Fruit fly (Drosophila melanogaster) whole organism, embryonic: ENCODE data around the gene CG10996.

Source experiments
- ATbp ChIP-seq: fragments of 200-800 bp; sonication (Bioruptor generic); optimal IDR thresholded peaks from 2 replicates; lab custom pipeline; 2017; ENCODE audit warnings: missing biosample characterization, mild to moderate bottlenecking, missing genetic modification characterization, missing genetic modification reagents
- Bgb ChIP-seq: fragments of 200-800 bp; sonication (Bioruptor generic); IDR thresholded peaks from 2 replicates; pipeline ENCODE4 v1.3.6; 2022; ENCODE audit warnings: missing biosample characterization, missing genetic modification characterization; ENCODE audit not compliant: partially characterized antibody
- Blimp-1 ChIP-seq: fragments of 200-800 bp; sonication (Bioruptor generic); optimal IDR thresholded peaks from 3 replicates; lab custom pipeline; 2018; ENCODE audit warnings: missing biosample characterization, missing genetic modification characterization, mild to moderate bottlenecking, moderate library complexity, missing genetic modification reagents
- CG10147 ChIP-seq: fragments of 200-800 bp; sonication (Bioruptor generic); optimal IDR thresholded peaks from 2 replicates; lab custom pipeline; 2019; ENCODE audit warnings: missing biosample characterization, mild to moderate bottlenecking, missing genetic modification characterization, moderate library complexity
- CG10267 ChIP-seq: fragments of 200-800 bp; sonication (Bioruptor generic); optimal IDR thresholded peaks from 2 replicates; lab custom pipeline; 2018; ENCODE audit warnings: missing biosample characterization, mild to moderate bottlenecking, missing genetic modification characterization, moderate library complexity
- CG11093 ChIP-seq: fragments of 200-800 bp; sonication (Bioruptor generic); IDR thresholded peaks from 3 replicates; pipeline ENCODE4 v1.3.6; 2022; ENCODE audit warnings: missing biosample characterization, missing genetic modification characterization
- CG1233 ChIP-seq: fragments of 200-800 bp; sonication (Bioruptor generic); optimal IDR thresholded peaks from 4 replicates; lab custom pipeline; 2018; ENCODE audit warnings: missing biosample characterization, mild to moderate bottlenecking, missing genetic modification characterization
- CG12659 ChIP-seq: fragments of 200-800 bp; sonication (Bioruptor generic); optimal IDR thresholded peaks from 3 replicates; lab custom pipeline; 2017; ENCODE audit warnings: mild to moderate bottlenecking, missing biosample characterization, missing genetic modification reagents, missing genetic modification characterization
- CG12744 ChIP-seq: fragments of 200-800 bp; sonication (Bioruptor generic); optimal IDR thresholded peaks from 2 replicates; lab custom pipeline; 2016; ENCODE audit warnings: missing biosample characterization, missing genetic modification characterization
- CG13287 ChIP-seq: fragments of 200-800 bp; sonication (Bioruptor generic); IDR thresholded peaks from 2 replicates; pipeline ENCODE4 v1.3.6; 2022; ENCODE audit warnings: missing biosample characterization, missing genetic modification characterization; ENCODE audit not compliant: partially characterized antibody
- CG13424 ChIP-seq: fragments of 200-800 bp; sonication (Bioruptor generic); optimal IDR thresholded peaks from 2 replicates; lab custom pipeline; 2019; ENCODE audit warnings: missing biosample characterization, mild to moderate bottlenecking, missing genetic modification characterization, moderate library complexity
- CG1602 ChIP-seq: fragments of 200-800 bp; sonication (Bioruptor generic); optimal IDR thresholded peaks from 3 replicates; lab custom pipeline; 2016; ENCODE audit warnings: missing biosample characterization, missing genetic modification characterization
- CG1647 ChIP-seq: fragments of 200-800 bp; sonication (Bioruptor generic); optimal IDR thresholded peaks from 3 replicates; lab custom pipeline; 2016; ENCODE audit warnings: missing biosample characterization, missing genetic modification characterization
- CG17186 ChIP-seq: fragments of 200-800 bp; sonication (Bioruptor generic); optimal IDR thresholded peaks from 3 replicates; lab custom pipeline; 2017; ENCODE audit warnings: missing biosample characterization, missing genetic modification reagents, missing genetic modification characterization
- CG17359 ChIP-seq: fragments of 200-800 bp; sonication (Bioruptor generic); optimal IDR thresholded peaks from 3 replicates; lab custom pipeline; 2018; ENCODE audit warnings: missing biosample characterization, mild to moderate bottlenecking, missing genetic modification characterization, moderate library complexity
- CG17385 ChIP-seq: fragments of 200-800 bp; sonication (Bioruptor generic); optimal IDR thresholded peaks from 3 replicates; lab custom pipeline; 2018; ENCODE audit warnings: missing biosample characterization, mild to moderate bottlenecking, missing genetic modification characterization
- CG18262 ChIP-seq: fragments of 200-800 bp; optimal IDR thresholded peaks from 3 replicates; lab custom pipeline; 2019; ENCODE audit warnings: missing biosample characterization, mild to moderate bottlenecking, missing genetic modification characterization, moderate library complexity
- CG2678 ChIP-seq: fragments of 200-800 bp; sonication (Bioruptor generic); optimal IDR thresholded peaks from 3 replicates; lab custom pipeline; 2019; ENCODE audit warnings: missing biosample characterization, mild to moderate bottlenecking, missing genetic modification characterization, moderate library complexity
- CG2889 ChIP-seq: fragments of 200-800 bp; sonication (Bioruptor generic); IDR thresholded peaks from 3 replicates; pipeline ENCODE4 v1.3.6; 2022; ENCODE audit warnings: missing biosample characterization, missing genetic modification characterization
- CG32772 ChIP-seq: fragments of 200-800 bp; sonication (Bioruptor generic); IDR thresholded peaks from 2 replicates; pipeline ENCODE4 v1.3.6; 2022; ENCODE audit warnings: missing biosample characterization, missing genetic modification characterization
- CG5180 ChIP-seq: fragments of 200-800 bp; sonication (Bioruptor generic); optimal IDR thresholded peaks from 3 replicates; lab custom pipeline; 2017; ENCODE audit warnings: missing biosample characterization, missing genetic modification characterization, mild to moderate bottlenecking, moderate library complexity, missing genetic modification reagents
- CG5245 ChIP-seq: fragments of 200-800 bp; sonication (Bioruptor generic); optimal IDR thresholded peaks from 3 replicates; lab custom pipeline; 2016; ENCODE audit warnings: missing biosample characterization, missing genetic modification characterization
- CG6683 ChIP-seq: fragments of 200-800 bp; sonication (Bioruptor generic); optimal IDR thresholded peaks from 2 replicates; lab custom pipeline; 2017; ENCODE audit warnings: missing biosample characterization, mild to moderate bottlenecking, missing genetic modification characterization, missing genetic modification reagents
- CG9727 ChIP-seq: fragments of 200-800 bp; sonication (Bioruptor generic); optimal IDR thresholded peaks from 3 replicates; lab custom pipeline; 2017; ENCODE audit warnings: missing biosample characterization, mild to moderate bottlenecking, missing genetic modification characterization
- CG9876 ChIP-seq: fragments of 200-800 bp; sonication (Bioruptor generic); optimal IDR thresholded peaks from 2 replicates; lab custom pipeline; 2016; ENCODE audit warnings: missing biosample characterization, missing genetic modification characterization
- CTCF ChIP-seq: fragments of 200-800 bp; sonication (Bioruptor generic); optimal IDR thresholded peaks from 2 replicates; lab custom pipeline; 2017; ENCODE audit warnings: missing biosample characterization, mild to moderate bottlenecking, missing genetic modification characterization, moderate library complexity
- Dref ChIP-seq: fragments of 200-800 bp; sonication (Bioruptor generic); IDR thresholded peaks from 2 replicates; pipeline ENCODE4 v1.3.6; 2022; ENCODE audit warnings: missing biosample characterization, missing genetic modification characterization
- E2f2 ChIP-seq: fragments of 200-800 bp; sonication (Bioruptor generic); IDR thresholded peaks from 2 replicates; pipeline ENCODE4 v1.3.6; 2022; ENCODE audit warnings: missing biosample characterization, missing genetic modification characterization
- Eip74EF ChIP-seq, 2 experiments: fragments of 200-800 bp in 1 of 2; fragments of >200 bp in 1 of 2; sonication (Bioruptor generic) in 1 of 2; optimal IDR thresholded peaks; 2 replicates each; lab custom pipeline; 2017 to 2019; ENCODE audit warnings: missing biosample characterization in 2 of 2, missing genetic modification characterization in 2 of 2, mild to moderate bottlenecking in 1 of 2, moderate library complexity in 1 of 2
- Elba2 ChIP-seq: fragments of 200-800 bp; sonication (Bioruptor generic); optimal IDR thresholded peaks from 3 replicates; lab custom pipeline; 2016; ENCODE audit warnings: missing biosample characterization, missing genetic modification characterization
- Gug ChIP-seq: fragments of 200-800 bp; sonication (Bioruptor generic); IDR thresholded peaks from 4 replicates; pipeline ENCODE4 v1.3.6; 2022; ENCODE audit warnings: missing biosample characterization, missing genetic modification characterization
- HLHmδ ChIP-seq: fragments of 200-800 bp; sonication (Bioruptor generic); optimal IDR thresholded peaks from 2 replicates; lab custom pipeline; 2018; ENCODE audit warnings: missing biosample characterization, mild to moderate bottlenecking, missing genetic modification characterization, moderate library complexity
- Jarid2 ChIP-seq: fragments of 200-800 bp; sonication (Bioruptor generic); optimal IDR thresholded peaks from 3 replicates; lab custom pipeline; 2017; ENCODE audit warnings: mild to moderate bottlenecking, missing biosample characterization, missing genetic modification reagents, missing genetic modification characterization
- Mrtf ChIP-seq: fragments of 200-800 bp; sonication (Bioruptor generic); IDR thresholded peaks from 3 replicates; pipeline ENCODE4 v1.3.6; 2022; ENCODE audit warnings: missing biosample characterization, missing genetic modification characterization
- Rx ChIP-seq: fragments of 200-800 bp; sonication (Bioruptor generic); IDR thresholded peaks from 2 replicates; pipeline ENCODE4 v1.3.6; 2022; ENCODE audit warnings: missing biosample characterization, missing genetic modification characterization
- ash1 ChIP-seq: fragments of 200-800 bp; sonication (Bioruptor generic); optimal IDR thresholded peaks from 2 replicates; lab custom pipeline; 2018; ENCODE audit warnings: missing biosample characterization, mild to moderate bottlenecking, missing genetic modification characterization
- cg ChIP-seq: fragments of 200-800 bp; sonication (Bioruptor generic); optimal IDR thresholded peaks from 3 replicates; lab custom pipeline; 2019; ENCODE audit warnings: missing biosample characterization, mild to moderate bottlenecking, missing genetic modification characterization, moderate library complexity
- danr ChIP-seq: fragments of 200-800 bp; sonication (Bioruptor generic); IDR thresholded peaks from 2 replicates; pipeline ENCODE4 v1.3.6; 2022; ENCODE audit warnings: missing biosample characterization, missing genetic modification characterization
- esg ChIP-seq: fragments of 200-800 bp; sonication (Bioruptor generic); conservative IDR thresholded peaks from 2 replicates; pipeline ENCODE4 v1.3.6; 2022; ENCODE audit warnings: missing biosample characterization, missing genetic modification characterization
- gem ChIP-seq: fragments of 200-800 bp; sonication (Bioruptor generic); optimal IDR thresholded peaks from 2 replicates; lab custom pipeline; 2019; ENCODE audit warnings: missing biosample characterization, mild to moderate bottlenecking, missing genetic modification characterization, moderate library complexity
- ind ChIP-seq: fragments of 200-800 bp; sonication (Bioruptor generic); optimal IDR thresholded peaks from 3 replicates; lab custom pipeline; 2016; ENCODE audit warnings: missing biosample characterization, missing genetic modification characterization
- ken ChIP-seq: fragments of 200-800 bp; sonication (Bioruptor generic); IDR thresholded peaks from 3 replicates; pipeline ENCODE4 v1.3.6; 2022; ENCODE audit warnings: missing biosample characterization, missing genetic modification characterization
- mld ChIP-seq: fragments of 200-800 bp; sonication (Bioruptor generic); IDR thresholded peaks from 3 replicates; pipeline ENCODE4 v1.3.6; 2022; ENCODE audit warnings: missing biosample characterization, missing genetic modification characterization; ENCODE audit not compliant: partially characterized antibody
- nau ChIP-seq: fragments of 200-800 bp; sonication (Bioruptor generic); optimal IDR thresholded peaks from 3 replicates; lab custom pipeline; 2017; ENCODE audit warnings: missing biosample characterization, mild to moderate bottlenecking, missing genetic modification characterization, missing genetic modification reagents
- nmo ChIP-seq: fragments of 200-800 bp; sonication (Bioruptor generic); optimal IDR thresholded peaks from 2 replicates; lab custom pipeline; 2018; ENCODE audit warnings: missing biosample characterization, mild to moderate bottlenecking, missing genetic modification characterization, moderate library complexity
- org-1 ChIP-seq: fragments of 200-800 bp; sonication (Bioruptor generic); optimal IDR thresholded peaks from 2 replicates; lab custom pipeline; 2017; ENCODE audit warnings: missing biosample characterization, missing genetic modification characterization
- peb ChIP-seq: fragments of 200-800 bp; sonication (Bioruptor generic); IDR thresholded peaks from 2 replicates; pipeline ENCODE4 v1.3.6; 2022; ENCODE audit warnings: missing biosample characterization, missing genetic modification characterization
- pnt ChIP-seq: fragments of 200-800 bp; sonication (Bioruptor generic); optimal IDR thresholded peaks from 3 replicates; lab custom pipeline; 2016; ENCODE audit warnings: missing biosample characterization, missing genetic modification characterization
- vnd ChIP-seq: fragments of 200-800 bp; sonication (Bioruptor generic); IDR thresholded peaks from 3 replicates; pipeline ENCODE4 v1.3.6; 2022; ENCODE audit warnings: missing biosample characterization, missing genetic modification characterization; ENCODE audit not compliant: partially characterized antibody
- wor ChIP-seq: fragments of 200-800 bp; sonication (Bioruptor generic); IDR thresholded peaks from 2 replicates; pipeline ENCODE4 v1.3.6; 2022; ENCODE audit warnings: missing biosample characterization, missing genetic modification characterization
- z ChIP-seq: fragments of 200-800 bp; sonication (Bioruptor generic); IDR thresholded peaks from 3 replicates; pipeline ENCODE4 v1.3.6; 2022; ENCODE audit warnings: missing biosample characterization, missing genetic modification characterization
- zfh2 ChIP-seq: fragments of 200-800 bp; sonication (Bioruptor generic); optimal IDR thresholded peaks from 2 replicates; lab custom pipeline; 2016; ENCODE audit warnings: missing biosample characterization, missing genetic modification characterization

Gene CG10996

DNA sequence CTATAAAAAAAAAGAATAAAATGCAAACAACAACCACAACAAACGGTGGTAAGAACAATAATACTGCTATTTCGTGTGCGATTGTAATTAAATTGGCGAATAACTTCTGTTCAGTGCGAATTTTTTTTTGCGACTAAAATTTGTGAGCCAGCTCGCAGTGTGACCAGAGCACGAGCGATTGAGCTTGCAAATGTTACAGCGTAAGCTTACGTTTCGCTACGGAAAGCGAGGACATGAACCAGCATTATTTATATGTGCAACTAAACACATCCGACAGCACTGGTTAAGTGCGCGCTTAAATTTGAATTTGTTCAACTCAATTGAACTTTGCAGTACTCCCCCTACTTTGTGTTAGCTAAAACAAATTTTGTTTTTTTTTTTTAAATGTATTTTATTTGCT is 48.3 kb upstream of the CG10996 start, which contains the start of gene AMPdeam (continued):
- TF ChIP-seq Mrtf (GFP tag; lab: Robert Waterston, UW), result no peak
- TF ChIP-seq CG1647 (GFP tag; lab: Kevin White, UChicago), result peak; percentile 9
- no peak for TF ChIP-seq wor (GFP tag; lab: Robert Waterston, UW)
- TF ChIP-seq Jarid2 (GFP tag; lab: Kevin White, UChicago), result peak; percentile 44
- no peak for TF ChIP-seq gem (tag; lab: Kevin White, UChicago)
- TF ChIP-seq ash1, result no peak
- no peak for TF ChIP-seq CG9876 (GFP tag; lab: Kevin White, UChicago)
- TF ChIP-seq CG1233 (GFP tag; lab: Kevin White, UChicago), result no peak
- TF ChIP-seq CG10267 (tag; lab: Kevin White, UChicago), result peak; percentile 85
- no peak for TF ChIP-seq CG2678
- TF ChIP-seq Eip74EF (GFP tag; optimal IDR thresholded peaks at IDR 0.05; lab: Kevin White, UChicago), result no peak
- no peak for TF ChIP-seq nmo (GFP tag; lab: Kevin White, UChicago)
- TF ChIP-seq CTCF (GFP tag; lab: Kevin White, UChicago), result no peak
- no peak for TF ChIP-seq Gug (GFP tag; lab: Robert Waterston, UW)
- peak; percentile 53 for TF ChIP-seq CG12659 (GFP tag; lab: Kevin White, UChicago)
- TF ChIP-seq CG17186 (GFP tag; lab: Kevin White, UChicago), result no peak
- TF ChIP-seq CG13287 (GFP tag; lab: Robert Waterston, UW), result peak; percentile 70
- no peak for TF ChIP-seq nau (GFP tag; lab: Kevin White, UChicago)
- no peak for TF ChIP-seq CG13424 (tag; lab: Kevin White, UChicago)
- TF ChIP-seq peb (GFP tag; lab: Robert Waterston, UW), result no peak
- no peak for TF ChIP-seq org-1 (GFP tag; lab: Kevin White, UChicago)
- TF ChIP-seq ken, result no peak
- no peak for TF ChIP-seq CG9727 (GFP tag; lab: Kevin White, UChicago)
- TF ChIP-seq ind (GFP tag; lab: Kevin White, UChicago), result peak; percentile 16
- no peak for TF ChIP-seq CG6683 (GFP tag; lab: Kevin White, UChicago)
- no peak for TF ChIP-seq CG5180
- no peak for TF ChIP-seq CG17359 (tag; lab: Kevin White, UChicago)
- TF ChIP-seq Dref (GFP tag; lab: Robert Waterston, UW), result no peak
- TF ChIP-seq zfh2, result peak; percentile 35
- no peak for TF ChIP-seq CG2889 (GFP tag; lab: Robert Waterston, UW)
- TF ChIP-seq CG1602 (GFP tag; lab: Kevin White, UChicago), result no peak
- TF ChIP-seq CG12744 (GFP tag; lab: Kevin White, UChicago), result peak; percentile 8
- no peak for TF ChIP-seq z (GFP tag; lab: Robert Waterston, UW)
- no peak for TF ChIP-seq esg (GFP tag; lab: Robert Waterston, UW)
- no peak for TF ChIP-seq mld (GFP tag; lab: Robert Waterston, UW)
- TF ChIP-seq Elba2 (GFP tag; lab: Kevin White, UChicago), result no peak
- no peak for TF ChIP-seq CG17385
- TF ChIP-seq CG5245 (GFP tag; lab: Kevin White, UChicago), result no peak
- peak; percentile 96 for TF ChIP-seq E2f2
- no peak for TF ChIP-seq Rx
- no peak for TF ChIP-seq CG10147
- peak; percentile 51; the same call in 1 of the 2 replicates for TF ChIP-seq Bgb (GFP tag; lab: Robert Waterston, UW)
- TF ChIP-seq Blimp-1 (GFP tag; lab: Kevin White, UChicago), result no peak
- TF ChIP-seq danr (GFP tag; lab: Robert Waterston, UW), result no peak
- TF ChIP-seq HLHmδ (GFP tag; lab: Kevin White, UChicago), result no peak
- TF ChIP-seq cg (GFP tag; lab: Kevin White, UChicago), result no peak
- no peak for TF ChIP-seq vnd
- no peak for TF ChIP-seq CG32772 (GFP tag; lab: Robert Waterston, UW)
- TF ChIP-seq CG11093 (GFP tag; lab: Robert Waterston, UW), result no peak
- no peak for TF ChIP-seq CG18262 (tag; lab: Kevin White, UChicago)
- TF ChIP-seq ATbp (GFP tag; lab: Kevin White, UChicago), result no peak
- no peak for TF ChIP-seq pnt
